Worm (Caenorhabditis elegans): ENCODE results near the gene Y37H2A.13.
A peak's percentile ranks its signal among the peaks of the same experiment; 100 is the strongest.

Gene Y37H2A.13

ce11 chrV:18134378-18134777 lies 8.3 kb upstream of the Y37H2A.13 start, which contains the start of gene Y37H2A.7:
Gene Y37H2A.7 (minus strand): TSS chrV:18134478.
- no peak for TF ChIP-seq vab-15 (tag; optimal IDR thresholded peaks at IDR 0.05)
- TF ChIP-seq nhr-76 (tag; optimal IDR thresholded peaks at IDR 0.05): no peak
- no peak for TF ChIP-seq F16B12.6 (tag; optimal IDR thresholded peaks at IDR 0.05)

- TF ChIP-seq skn-1 (tag; optimal IDR thresholded peaks at IDR 0.05): no peak
- TF ChIP-seq lin-15B (tag; optimal IDR thresholded peaks at IDR 0.05): no peak
- no peak for TF ChIP-seq grh-1 (GFP tag; IDR thresholded peaks at IDR 0.05)
- TF ChIP-seq xbp-1 (tag; optimal IDR thresholded peaks at IDR 0.05): no peak
- TF ChIP-seq ceh-82 (tag; optimal IDR thresholded peaks at IDR 0.05): no peak
- TF ChIP-seq efl-3 (GFP tag; optimal IDR thresholded peaks at IDR 0.05): no peak
- TF ChIP-seq hpl-2 (GFP tag; optimal IDR thresholded peaks at IDR 0.05): no peak
- TF ChIP-seq hlh-4 (tag; optimal IDR thresholded peaks at IDR 0.05): no peak
- no peak for TF ChIP-seq ceh-63 (GFP tag; optimal IDR thresholded peaks at IDR 0.05)
- TF ChIP-seq unc-130 (tag; optimal IDR thresholded peaks at IDR 0.05): no peak
- no peak for TF ChIP-seq snu-23 (GFP tag; optimal IDR thresholded peaks at IDR 0.05)
- TF ChIP-seq isw-1 (GFP tag; IDR thresholded peaks at IDR 0.05): no peak
Measured at ce11 chrV:18137679-18138078, 5.0 kb upstream of the Y37H2A.13 start.

ce11 chrV:18138695-18139094 lies 4.0 kb upstream of the Y37H2A.13 start, which contains the start of gene Y37H2A.10:
Gene Y37H2A.10 (plus strand): TSS chrV:18138995.
- no peak for TF ChIP-seq unc-130 (tag; optimal IDR thresholded peaks at IDR 0.05)
- TF ChIP-seq nhr-20 (tag; optimal IDR thresholded peaks at IDR 0.05): no peak
- no peak for TF ChIP-seq nhr-47 (tag; optimal IDR thresholded peaks at IDR 0.05)
- no peak for TF ChIP-seq snpc-4 (tag; optimal IDR thresholded peaks at IDR 0.05)
- TF ChIP-seq irx-1 (tag; optimal IDR thresholded peaks at IDR 0.05): no peak
- no peak for TF ChIP-seq nhr-12 (tag; optimal IDR thresholded peaks at IDR 0.05)

- TF ChIP-seq lin-13 (GFP tag; optimal IDR thresholded peaks at IDR 0.05) (no peak), nhr-20 (tag; optimal IDR thresholded peaks at IDR 0.05) (no peak), zip-4 (GFP tag; optimal IDR thresholded peaks at IDR 0.05) (no peak), zag-1 (tag; optimal IDR thresholded peaks at IDR 0.05) (no peak), egl-27 (tag; optimal IDR thresholded peaks at IDR 0.05) (no peak), C04F5.9 (tag; optimal IDR thresholded peaks at IDR 0.05) (no peak), nhr-84 (tag; optimal IDR thresholded peaks at IDR 0.05) (no peak), unc-62 (GFP tag; optimal IDR thresholded peaks at IDR 0.05) (no peak)
Measured at ce11 chrV:18141161-18141560, 1.5 kb upstream of the Y37H2A.13 start, which contains the start of gene Y37H2A.11. Gene Y37H2A.11 (plus strand): TSS chrV:18141461.

ce11 chrV:18143445-18143844 lies 796 bp downstream of the Y37H2A.13 start, which contains the start of gene Y37H2A.14:
Gene Y37H2A.14 (plus strand): TSS chrV:18143745.
- no peak for TF ChIP-seq dsc-1 (tag; optimal IDR thresholded peaks at IDR 0.05)
- no peak for TF ChIP-seq nhr-76 (tag; optimal IDR thresholded peaks at IDR 0.05)
- TF ChIP-seq efl-1 (optimal IDR thresholded peaks at IDR 0.05): no peak
- TF ChIP-seq efl-1 (GFP tag; optimal IDR thresholded peaks at IDR 0.05 in 1 of 2): no peak
- no peak for TF ChIP-seq unc-86 (tag; optimal IDR thresholded peaks at IDR 0.05)
- no peak for TF ChIP-seq sox-4 (tag; optimal IDR thresholded peaks at IDR 0.05)
- TF ChIP-seq Y116A8C.19 (tag; optimal IDR thresholded peaks at IDR 0.05; ENCODE audit: borderline replicate concordance): no peak
- no peak for TF ChIP-seq nhr-20 (tag; optimal IDR thresholded peaks at IDR 0.05)

- TF ChIP-seq fkh-8 (tag; optimal IDR thresholded peaks at IDR 0.05): no peak
- no peak for TF ChIP-seq efl-1 (optimal IDR thresholded peaks at IDR 0.05)
- TF ChIP-seq efl-1 (GFP tag; optimal IDR thresholded peaks at IDR 0.05 in 1 of 2): peak in 1 of 2 experiments; percentile 61
Measured at ce11 chrV:18144442-18144841, 1.8 kb downstream of the Y37H2A.13 start.

All from whole organism, L1 larva.